Fruit fly (Drosophila melanogaster) whole organism, wandering third instar larva: ENCODE data around the gene CG32081.

ENCODE experiments used
- CrebA ChIP-seq: fragments of 200-800 bp; sonication (Bioruptor generic); optimal IDR thresholded peaks from 2 replicates; lab custom pipeline; 2016; ENCODE audit warnings: missing biosample characterization, mild to moderate bottlenecking, missing genetic modification characterization, borderline replicate concordance
- Dif ChIP-seq: fragments of 200-275, 200-300 bp; sonication (Bioruptor generic); optimal IDR thresholded peaks from 2 replicates; lab custom pipeline; 2018; ENCODE audit warnings: missing biosample characterization, missing genetic modification characterization; ENCODE audit not compliant: partially characterized antibody
- Hr83 ChIP-seq: fragments of 200-300 bp; sonication (Bioruptor generic); optimal IDR thresholded peaks from 2 replicates; lab custom pipeline; 2016; ENCODE audit warnings: missing biosample characterization, mild to moderate bottlenecking, missing genetic modification characterization, moderate library complexity; ENCODE audit not compliant: poor library complexity, severe bottlenecking
- lola ChIP-seq: fragments of >200 bp; optimal IDR thresholded peaks from 2 replicates; lab custom pipeline; 2017; ENCODE audit warnings: missing biosample characterization, missing genetic modification characterization
- rgr ChIP-seq: fragments of 200-800 bp; sonication (Bioruptor generic); optimal IDR thresholded peaks from 3 replicates; lab custom pipeline; 2016; ENCODE audit warnings: missing biosample characterization, mild to moderate bottlenecking, missing genetic modification characterization
- usp ChIP-seq: fragments of >200 bp; optimal IDR thresholded peaks from 2 replicates; lab custom pipeline; 2017; ENCODE audit warnings: missing biosample characterization, missing genetic modification characterization

- TF ChIP-seq Dif (GFP tag; lab: Kevin White, UChicago) (no peak), Hr83 (GFP tag; lab: Kevin White, UChicago) (peak; percentile 65), usp (no peak), CrebA (GFP tag; lab: Kevin White, UChicago) (no peak), rgr (GFP tag; lab: Kevin White, UChicago) (peak; percentile 92), lola (GFP tag; lab: Kevin White, UChicago) (no peak)
Measured at dm6 chr3L:11064689-11065088, 37.3 kb downstream of the CG32081 start, which contains the start of the genes CG32075, CG45101 and SuUR.
